Worm (Caenorhabditis elegans) whole organism, L3 larva: Measurements from ENCODE around the gene F44E2.7.

ENCODE experiments used
- R02D3.7 ChIP-seq: fragments of 150-350 bp; optimal IDR thresholded peaks from 2 replicates; lab custom pipeline; 2014; ENCODE audit warnings: missing biosample characterization, missing genetic modification characterization
- ZK546.5 ChIP-seq: sonication (generic microtip); optimal IDR thresholded peaks from 2 replicates; lab custom pipeline; 2017; ENCODE audit warnings: missing biosample characterization, missing genetic modification characterization
- aly-2 ChIP-seq: fragments of 150-350 bp; optimal IDR thresholded peaks from 2 replicates; lab custom pipeline; 2014; ENCODE audit warnings: missing biosample characterization, missing genetic modification characterization
- ama-1 ChIP-seq: fragments of 150-350 bp; optimal IDR thresholded peaks from 2 replicates; lab custom pipeline; 2018
- ceh-16 ChIP-seq: sonication (generic microtip); optimal IDR thresholded peaks from 2 replicates; lab custom pipeline; 2017; ENCODE audit warnings: missing biosample characterization, missing genetic modification characterization
- ceh-28 ChIP-seq: fragments of 150-350 bp; optimal IDR thresholded peaks from 2 replicates; lab custom pipeline; 2014; ENCODE audit warnings: missing biosample characterization, missing genetic modification reagents, missing genetic modification characterization
- ceh-82 ChIP-seq: fragments of 150-350 bp; optimal IDR thresholded peaks from 2 replicates; lab custom pipeline; 2014; ENCODE audit warnings: missing biosample characterization, missing genetic modification characterization
- ceh-9 ChIP-seq: sonication (generic microtip); optimal IDR thresholded peaks from 2 replicates; lab custom pipeline; 2018; ENCODE audit warnings: missing biosample characterization, missing genetic modification characterization
- daf-12 ChIP-seq: fragments of 150-350 bp; optimal IDR thresholded peaks from 2 replicates; lab custom pipeline; 2014; ENCODE audit warnings: missing biosample characterization, missing genetic modification reagents, missing genetic modification characterization
- egl-27 ChIP-seq: sonication (generic microtip); optimal IDR thresholded peaks from 4 replicates; lab custom pipeline; 2017; ENCODE audit warnings: missing biosample characterization, missing genetic modification reagents, missing genetic modification characterization
- egl-5 ChIP-seq: fragments of 150-350 bp; optimal IDR thresholded peaks from 2 replicates; lab custom pipeline; 2017; ENCODE audit warnings: missing biosample characterization, missing genetic modification reagents, missing genetic modification characterization, inconsistent platforms
- elt-1 ChIP-seq: fragments of 150-350 bp; optimal IDR thresholded peaks from 2 replicates; lab custom pipeline; 2014; ENCODE audit warnings: missing biosample characterization, missing genetic modification characterization
- elt-3 ChIP-seq, 3 experiments: fragments of 150-350 bp in 1 of 3; sonication (generic microtip) in 2 of 3; optimal IDR thresholded peaks; 2 replicates in 2 of 3; 4 replicates in 1 of 3; lab custom pipeline; 2014 to 2017; ENCODE audit warnings: missing biosample characterization in 3 of 3, missing genetic modification characterization in 3 of 3
- eor-1 ChIP-seq, 2 experiments: fragments of 150-350 bp; optimal IDR thresholded peaks; 2 replicates each; lab custom pipeline; 2014 to 2018; ENCODE audit warnings: missing biosample characterization in 2 of 2, missing genetic modification characterization in 2 of 2
- fkh-10 ChIP-seq: sonication (generic microtip); optimal IDR thresholded peaks from 2 replicates; lab custom pipeline; 2017; ENCODE audit warnings: missing biosample characterization, missing genetic modification reagents, missing genetic modification characterization
- fkh-2 ChIP-seq: fragments of 150-350 bp; optimal IDR thresholded peaks from 2 replicates; lab custom pipeline; 2014; ENCODE audit warnings: missing biosample characterization, missing genetic modification reagents, missing genetic modification characterization
- fos-1 ChIP-seq: fragments of 150-350 bp; optimal IDR thresholded peaks from 2 replicates; lab custom pipeline; 2014; ENCODE audit warnings: missing biosample characterization, missing genetic modification characterization
- hmg-11 ChIP-seq: sonication (generic microtip); optimal IDR thresholded peaks from 2 replicates; lab custom pipeline; 2016; ENCODE audit warnings: missing genetic modification characterization, missing compliant biosample characterization
- jun-1 ChIP-seq: fragments of 150-350 bp; optimal IDR thresholded peaks from 2 replicates; lab custom pipeline; 2014; ENCODE audit warnings: missing biosample characterization, missing genetic modification reagents, missing genetic modification characterization
- lin-39 ChIP-seq: fragments of 150-350 bp; optimal IDR thresholded peaks from 2 replicates; lab custom pipeline; 2018; ENCODE audit warnings: missing biosample characterization, missing genetic modification reagents, missing genetic modification characterization
- lsy-12 ChIP-seq: sonication (generic microtip); optimal IDR thresholded peaks from 2 replicates; lab custom pipeline; 2016; ENCODE audit warnings: mild to moderate bottlenecking, missing genetic modification characterization, missing compliant biosample characterization
- mdl-1 ChIP-seq: fragments of 150-350 bp; optimal IDR thresholded peaks from 2 replicates; lab custom pipeline; 2014; ENCODE audit warnings: missing biosample characterization, missing genetic modification characterization
- mml-1 ChIP-seq: fragments of 150-350 bp; sonication (generic microtip); optimal IDR thresholded peaks from 3 replicates; lab custom pipeline; 2014; ENCODE audit warnings: missing biosample characterization, missing genetic modification characterization
- nfya-1 ChIP-seq: sonication (generic microtip); optimal IDR thresholded peaks from 2 replicates; lab custom pipeline; 2017; ENCODE audit warnings: missing genetic modification characterization, mild to moderate bottlenecking, missing compliant biosample characterization, antibody characterized with exemption, moderate library complexity; ENCODE audit not compliant: insufficient read depth
- nhr-11 ChIP-seq: fragments of 150-350 bp; optimal IDR thresholded peaks from 2 replicates; lab custom pipeline; 2014; ENCODE audit warnings: missing biosample characterization, missing genetic modification characterization
- nhr-12 ChIP-seq: fragments of 150-350 bp; optimal IDR thresholded peaks from 2 replicates; lab custom pipeline; 2014; ENCODE audit warnings: missing biosample characterization, missing genetic modification characterization
- nhr-23 ChIP-seq: fragments of 150-350 bp; optimal IDR thresholded peaks from 2 replicates; lab custom pipeline; 2014; ENCODE audit warnings: missing biosample characterization, missing genetic modification reagents, missing genetic modification characterization
- nhr-237 ChIP-seq: fragments of 150-350 bp; optimal IDR thresholded peaks from 2 replicates; lab custom pipeline; 2014; ENCODE audit warnings: missing biosample characterization, missing genetic modification characterization
- nhr-25 ChIP-seq: sonication (generic microtip); optimal IDR thresholded peaks from 2 replicates; lab custom pipeline; 2017; ENCODE audit warnings: missing biosample characterization, missing genetic modification characterization
- nhr-28 ChIP-seq: fragments of 150-350 bp; optimal IDR thresholded peaks from 2 replicates; lab custom pipeline; 2014; ENCODE audit warnings: missing biosample characterization, missing genetic modification characterization
- nhr-43 ChIP-seq: sonication (generic microtip); optimal IDR thresholded peaks from 2 replicates; lab custom pipeline; 2016; ENCODE audit warnings: mild to moderate bottlenecking, missing genetic modification characterization, missing compliant biosample characterization; ENCODE audit not compliant: poor library complexity, severe bottlenecking
- nhr-67 ChIP-seq: fragments of 150-350 bp; optimal IDR thresholded peaks from 2 replicates; lab custom pipeline; 2014; ENCODE audit warnings: missing biosample characterization, missing genetic modification characterization
- nhr-76 ChIP-seq: fragments of 150-350 bp; sonication (generic microtip); optimal IDR thresholded peaks from 5 replicates; lab custom pipeline; 2014; ENCODE audit warnings: missing biosample characterization, missing genetic modification characterization
- nhr-77 ChIP-seq: fragments of 150-350 bp; optimal IDR thresholded peaks from 2 replicates; lab custom pipeline; 2014; ENCODE audit warnings: missing biosample characterization, missing genetic modification characterization
- pha-4 ChIP-seq: fragments of 150-350 bp; optimal IDR thresholded peaks from 2 replicates; lab custom pipeline; 2014; ENCODE audit warnings: missing biosample characterization, missing genetic modification reagents, missing genetic modification characterization
- pqm-1 ChIP-seq: fragments of 150-350 bp; optimal IDR thresholded peaks from 2 replicates; lab custom pipeline; 2017; ENCODE audit warnings: missing biosample characterization, missing genetic modification characterization, inconsistent platforms
- sea-2 ChIP-seq: fragments of 150-350 bp; sonication (generic microtip); optimal IDR thresholded peaks from 4 replicates; lab custom pipeline; 2014; ENCODE audit warnings: missing biosample characterization, missing genetic modification reagents, missing genetic modification characterization
- skn-1 ChIP-seq: fragments of 150-350 bp; optimal IDR thresholded peaks from 2 replicates; lab custom pipeline; 2014; ENCODE audit warnings: missing biosample characterization, missing genetic modification characterization
- snpc-4 ChIP-seq: fragments of 150-350 bp; optimal IDR thresholded peaks from 2 replicates; lab custom pipeline; 2014; ENCODE audit warnings: missing biosample characterization, missing genetic modification characterization
- tbx-2 ChIP-seq: sonication (generic microtip); optimal IDR thresholded peaks from 2 replicates; lab custom pipeline; 2016; ENCODE audit warnings: mild to moderate bottlenecking, missing genetic modification characterization, missing compliant biosample characterization
- unc-39 ChIP-seq: sonication (generic microtip); optimal IDR thresholded peaks from 4 replicates; lab custom pipeline; 2017; ENCODE audit warnings: missing biosample characterization, missing genetic modification characterization
- unc-62 ChIP-seq: fragments of 150-350 bp; sonication (generic microtip); optimal IDR thresholded peaks from 4 replicates; lab custom pipeline; 2014; ENCODE audit warnings: missing biosample characterization, missing genetic modification reagents, missing genetic modification characterization
- zag-1 ChIP-seq: fragments of 150-350 bp; optimal IDR thresholded peaks from 2 replicates; lab custom pipeline; 2014; ENCODE audit warnings: missing biosample characterization, missing genetic modification characterization
- ztf-11 ChIP-seq: fragments of 150-350 bp; optimal IDR thresholded peaks from 2 replicates; lab custom pipeline; 2014; ENCODE audit warnings: missing biosample characterization, missing genetic modification characterization
- ztf-4 ChIP-seq: fragments of 150-350 bp; optimal IDR thresholded peaks from 2 replicates; lab custom pipeline; 2014; ENCODE audit warnings: missing biosample characterization, missing genetic modification characterization

The F44E2.7 gene

ce11 chrIII:8807246-8807645 is 41.0 kb downstream of the F44E2.7 start, which contains the start of gene F54F2.7:
F54F2.7 (minus strand) TSS chrIII:8807346.
- TF ChIP-seq nhr-28 (no peak), pqm-1 (no peak)

- TF ChIP-seq daf-12 (tag; lab: Kevin White, UChicago) (no peak), pha-4 (tag; lab: Kevin White, UChicago) (no peak), hmg-11 (tag; lab: Kevin White, UChicago) (no peak), ceh-82 (tag; lab: Kevin White, UChicago) (no peak), nhr-43 (tag; lab: Kevin White, UChicago) (no peak), fos-1 (tag; lab: Kevin White, UChicago) (no peak), nhr-25 (tag; lab: Kevin White, UChicago) (no peak), nhr-67 (tag; lab: Kevin White, UChicago) (no peak), egl-5 (tag; lab: Kevin White, UChicago) (no peak), nhr-237 (tag; lab: Kevin White, UChicago) (no peak), fkh-10 (GFP tag; lab: Kevin White, UChicago) (no peak), nhr-23 (no peak), mdl-1 (no peak), unc-62 (GFP tag; lab: Kevin White, UChicago) (no peak), nhr-28 (no peak), lsy-12 (tag; lab: Kevin White, UChicago) (no peak), R02D3.7 (tag; lab: Kevin White, UChicago) (no peak)
Measured at ce11 chrIII:8805815-8806214, 42.5 kb downstream of the F44E2.7 start.

- TF ChIP-seq elt-1 (tag; lab: Kevin White, UChicago) (peak; percentile 69), ceh-16 (tag; lab: Kevin White, UChicago) (no peak), nhr-67 (tag; lab: Kevin White, UChicago) (peak; percentile 17), fkh-10 (GFP tag; lab: Kevin White, UChicago) (peak; percentile 82), ztf-11 (tag; lab: Kevin White, UChicago) (no peak), nhr-76 (tag; lab: Kevin White, UChicago) (no peak), unc-62 (GFP tag; lab: Kevin White, UChicago) (peak; percentile 99), zag-1 (tag; lab: Kevin White, UChicago) (peak; percentile 82), R02D3.7 (tag; lab: Kevin White, UChicago) (peak; percentile 77), ceh-82 (tag; lab: Kevin White, UChicago) (peak; percentile 75), daf-12 (tag; lab: Kevin White, UChicago) (peak; percentile 41), nhr-77 (tag; lab: Kevin White, UChicago) (peak; percentile 78), nhr-12 (tag; lab: Kevin White, UChicago) (no peak), skn-1 (tag; lab: Kevin White, UChicago) (peak; percentile 89), snpc-4 (peak; percentile 88), tbx-2 (tag; lab: Kevin White, UChicago) (peak; percentile 92), ceh-28 (peak; percentile 93), pha-4 (tag; lab: Kevin White, UChicago) (peak; percentile 99), ceh-9 (peak; percentile 50), nhr-25 (tag; lab: Kevin White, UChicago) (peak; percentile 99), nhr-43 (tag; lab: Kevin White, UChicago) (peak; percentile 70), ztf-4 (tag; lab: Kevin White, UChicago) (peak; percentile 70), nhr-237 (tag; lab: Kevin White, UChicago) (no peak), pqm-1 (peak; percentile 62), ZK546.5 (tag; lab: Kevin White, UChicago) (no peak), ama-1 (peak; percentile 90), lin-39 (tag; lab: Kevin White, UChicago) (peak; percentile 97), jun-1 (tag; lab: Kevin White, UChicago) (peak; percentile 95), sea-2 (GFP tag; lab: Kevin White, UChicago) (peak; percentile 86), mdl-1 (peak; percentile 95), nfya-1 (tag; lab: Kevin White, UChicago) (peak; percentile 98), egl-27 (tag; lab: Kevin White, UChicago) (peak; percentile 91), nhr-28 (peak; percentile 16), eor-1 (tag; optimal IDR thresholded peaks at IDR 0.05; lab: Kevin White, UChicago) (peak in 1 of 2 experiments; percentile 75), mml-1 (tag; lab: Kevin White, UChicago) (peak; percentile 40), fkh-2 (tag; lab: Kevin White, UChicago) (no peak), lsy-12 (tag; lab: Kevin White, UChicago) (peak; percentile 91), fos-1 (tag; lab: Kevin White, UChicago) (peak; percentile 72), unc-39 (no peak), elt-3 (tag; optimal IDR thresholded peaks at IDR 0.05; lab: Kevin White, UChicago) (peak in 1 of 3 experiments; percentile 69), aly-2 (tag; lab: Kevin White, UChicago) (peak; percentile 89), nhr-11 (peak; percentile 98)
Measured at ce11 chrIII:8801864-8802818, 46.1 kb downstream of the F44E2.7 start.
